Worm (Caenorhabditis elegans) whole organism, L2 larva: Measurements from ENCODE around the gene F10E9.12.

Source experiments
- C34F6.9 ChIP-seq: fragments of 150-350 bp; optimal IDR thresholded peaks from 2 replicates; lab custom pipeline; 2014; ENCODE audit warnings: missing biosample characterization, missing genetic modification characterization
- F13H6.1 ChIP-seq: sonication (generic microtip); optimal IDR thresholded peaks from 2 replicates; lab custom pipeline; 2016; ENCODE audit warnings: missing genetic modification characterization, missing compliant biosample characterization
- R02D3.7 ChIP-seq: fragments of 150-350 bp; optimal IDR thresholded peaks from 2 replicates; lab custom pipeline; 2014; ENCODE audit warnings: missing biosample characterization, missing genetic modification characterization
- Y55F3AM.14 ChIP-seq: fragments of 200-800 bp; sonication (Bioruptor generic); optimal IDR thresholded peaks from 2 replicates; lab custom pipeline; 2018; ENCODE audit warnings: mild to moderate bottlenecking, missing genetic modification characterization, missing compliant biosample characterization
- ZK546.5 ChIP-seq: sonication (generic microtip); optimal IDR thresholded peaks from 2 replicates; lab custom pipeline; 2017; ENCODE audit warnings: missing biosample characterization, missing genetic modification characterization
- alr-1 ChIP-seq: fragments of 150-350 bp; optimal IDR thresholded peaks from 2 replicates; lab custom pipeline; 2014; ENCODE audit warnings: missing biosample characterization, missing genetic modification characterization
- aly-2 ChIP-seq: fragments of 150-350 bp; optimal IDR thresholded peaks from 2 replicates; lab custom pipeline; 2014; ENCODE audit warnings: missing biosample characterization, missing genetic modification characterization
- ama-1 ChIP-seq: fragments of 150-350 bp; optimal IDR thresholded peaks from 2 replicates; lab custom pipeline; 2018; ENCODE audit warnings: inconsistent platforms
- blmp-1 ChIP-seq: sonication (generic microtip); optimal IDR thresholded peaks from 2 replicates; lab custom pipeline; 2017; ENCODE audit warnings: missing genetic modification characterization, mild to moderate bottlenecking, missing compliant biosample characterization, antibody characterized with exemption, moderate library complexity; ENCODE audit not compliant: insufficient read depth
- ceh-16 ChIP-seq: fragments of 150-350 bp; optimal IDR thresholded peaks from 2 replicates; lab custom pipeline; 2014; ENCODE audit warnings: missing biosample characterization, missing genetic modification characterization
- ceh-82 ChIP-seq: fragments of 150-350 bp; optimal IDR thresholded peaks from 2 replicates; lab custom pipeline; 2014; ENCODE audit warnings: missing biosample characterization, missing genetic modification characterization
- crh-2 ChIP-seq: sonication (generic microtip); optimal IDR thresholded peaks from 2 replicates; lab custom pipeline; 2017; ENCODE audit warnings: missing biosample characterization, missing genetic modification characterization
- dmd-4 ChIP-seq: sonication (generic microtip); optimal IDR thresholded peaks from 2 replicates; lab custom pipeline; 2017; ENCODE audit warnings: missing biosample characterization, missing genetic modification characterization
- egl-27 ChIP-seq: sonication (generic microtip); optimal IDR thresholded peaks from 3 replicates; lab custom pipeline; 2017; ENCODE audit warnings: missing biosample characterization, missing genetic modification reagents, missing genetic modification characterization
- elt-1 ChIP-seq: fragments of 150-350 bp; optimal IDR thresholded peaks from 2 replicates; lab custom pipeline; 2014; ENCODE audit warnings: missing biosample characterization, missing genetic modification characterization
- elt-3 ChIP-seq: sonication (generic microtip); optimal IDR thresholded peaks from 2 replicates; lab custom pipeline; 2017; ENCODE audit warnings: missing biosample characterization, missing genetic modification characterization
- fos-1 ChIP-seq: fragments of 150-350 bp; optimal IDR thresholded peaks from 2 replicates; lab custom pipeline; 2014; ENCODE audit warnings: missing biosample characterization, missing genetic modification characterization
- gmeb-1 ChIP-seq: fragments of 150-350 bp; optimal IDR thresholded peaks from 2 replicates; lab custom pipeline; 2014; ENCODE audit warnings: missing biosample characterization, missing genetic modification characterization
- lin-11 ChIP-seq: fragments of 150-350 bp; sonication (generic microtip); optimal IDR thresholded peaks from 2 replicates; lab custom pipeline; 2014; ENCODE audit warnings: missing biosample characterization, missing genetic modification characterization, inconsistent platforms, mixed read lengths
- lin-39 ChIP-seq: fragments of 150-350 bp; optimal IDR thresholded peaks from 2 replicates; lab custom pipeline; 2014; ENCODE audit warnings: missing biosample characterization, missing genetic modification reagents, missing genetic modification characterization
- lsy-2 ChIP-seq, 2 experiments: fragments of 150-350 bp in 1 of 2; sonication (generic microtip) in 1 of 2; optimal IDR thresholded peaks; 2 replicates each; lab custom pipeline; 2014 to 2017; ENCODE audit warnings: missing biosample characterization in 2 of 2, missing genetic modification characterization in 2 of 2
- mab-5 ChIP-seq: fragments of 150-350 bp; optimal IDR thresholded peaks from 2 replicates; lab custom pipeline; 2014; ENCODE audit warnings: missing biosample characterization, missing genetic modification characterization
- mdl-1 ChIP-seq, 2 experiments: fragments of 150-350 bp in 1 of 2; sonication (generic microtip) in 1 of 2; optimal IDR thresholded peaks; 2 replicates each; lab custom pipeline; 2017; ENCODE audit warnings: missing biosample characterization in 2 of 2, missing genetic modification characterization in 2 of 2
- nhr-10 ChIP-seq: sonication (generic microtip); optimal IDR thresholded peaks from 2 replicates; lab custom pipeline; 2017; ENCODE audit warnings: missing biosample characterization, missing genetic modification characterization
- nhr-12 ChIP-seq: fragments of 150-350 bp; optimal IDR thresholded peaks from 2 replicates; lab custom pipeline; 2014; ENCODE audit warnings: missing biosample characterization, missing genetic modification characterization
- nhr-21 ChIP-seq: fragments of 150-350 bp; optimal IDR thresholded peaks from 2 replicates; lab custom pipeline; 2014; ENCODE audit warnings: missing biosample characterization, missing genetic modification characterization
- nhr-23 ChIP-seq: fragments of 150-350 bp; optimal IDR thresholded peaks from 2 replicates; lab custom pipeline; 2014; ENCODE audit warnings: missing biosample characterization, missing genetic modification reagents, missing genetic modification characterization
- nhr-237 ChIP-seq: fragments of 150-350 bp; optimal IDR thresholded peaks from 2 replicates; lab custom pipeline; 2014; ENCODE audit warnings: missing biosample characterization, missing genetic modification characterization
- nhr-25 ChIP-seq: fragments of 150-350 bp; sonication (generic microtip); optimal IDR thresholded peaks from 3 replicates; lab custom pipeline; 2014; ENCODE audit warnings: missing biosample characterization, missing genetic modification characterization
- nhr-6 ChIP-seq: fragments of 150-350 bp; optimal IDR thresholded peaks from 2 replicates; lab custom pipeline; 2014; ENCODE audit warnings: missing biosample characterization, missing genetic modification characterization
- nhr-77 ChIP-seq: fragments of 150-350 bp; optimal IDR thresholded peaks from 2 replicates; lab custom pipeline; 2014; ENCODE audit warnings: missing biosample characterization, missing genetic modification characterization
- peb-1 ChIP-seq: fragments of 150-350 bp; optimal IDR thresholded peaks from 2 replicates; lab custom pipeline; 2014; ENCODE audit warnings: missing biosample characterization, missing genetic modification characterization
- sem-4 ChIP-seq: fragments of 150-350 bp; optimal IDR thresholded peaks from 2 replicates; lab custom pipeline; 2014; ENCODE audit warnings: missing biosample characterization, missing genetic modification reagents, missing genetic modification characterization
- skn-1 ChIP-seq: sonication (generic microtip); optimal IDR thresholded peaks from 2 replicates; lab custom pipeline; 2017; ENCODE audit warnings: missing biosample characterization, missing genetic modification characterization
- sma-3 ChIP-seq: sonication (generic microtip); optimal IDR thresholded peaks from 2 replicates; lab custom pipeline; 2016; ENCODE audit warnings: missing genetic modification reagents, missing genetic modification characterization, missing compliant biosample characterization
- sma-9 ChIP-seq, 2 experiments: fragments of 150-350 bp in 1 of 2; sonication (generic microtip) in 1 of 2; optimal IDR thresholded peaks; 2 replicates each; lab custom pipeline; 2014 to 2016; ENCODE audit warnings: missing genetic modification characterization in 2 of 2, mild to moderate bottlenecking in 1 of 2, missing biosample characterization in 1 of 2, missing compliant biosample characterization in 1 of 2, missing genetic modification reagents in 1 of 2, moderate library complexity in 1 of 2
- snpc-4 ChIP-seq: fragments of 150-350 bp; optimal IDR thresholded peaks from 2 replicates; lab custom pipeline; 2014; ENCODE audit warnings: missing biosample characterization, missing genetic modification characterization
- unc-39 ChIP-seq: fragments of 150-350 bp; optimal IDR thresholded peaks from 2 replicates; lab custom pipeline; 2014; ENCODE audit warnings: missing biosample characterization, missing genetic modification characterization
- unc-55 ChIP-seq: fragments of 150-350 bp; sonication (generic microtip); optimal IDR thresholded peaks from 3 replicates; lab custom pipeline; 2014; ENCODE audit warnings: missing biosample characterization, missing genetic modification reagents, missing genetic modification characterization
- unc-62 ChIP-seq: fragments of 150-350 bp; optimal IDR thresholded peaks from 2 replicates; lab custom pipeline; 2014; ENCODE audit warnings: missing biosample characterization, missing genetic modification reagents, missing genetic modification characterization
- zag-1 ChIP-seq: fragments of 150-350 bp; optimal IDR thresholded peaks from 2 replicates; lab custom pipeline; 2014; ENCODE audit warnings: missing biosample characterization, missing genetic modification characterization
- ztf-1 ChIP-seq: fragments of 200-800 bp; sonication (Bioruptor generic); conservative IDR thresholded peaks from 2 replicates; pipeline ENCODE4 v1.3.6; 2022; ENCODE audit warnings: missing genetic modification characterization, missing compliant biosample characterization
- ztf-4 ChIP-seq: fragments of 150-350 bp; optimal IDR thresholded peaks from 2 replicates; lab custom pipeline; 2014; ENCODE audit warnings: missing biosample characterization, missing genetic modification characterization

The F10E9.12 gene

DNA sequence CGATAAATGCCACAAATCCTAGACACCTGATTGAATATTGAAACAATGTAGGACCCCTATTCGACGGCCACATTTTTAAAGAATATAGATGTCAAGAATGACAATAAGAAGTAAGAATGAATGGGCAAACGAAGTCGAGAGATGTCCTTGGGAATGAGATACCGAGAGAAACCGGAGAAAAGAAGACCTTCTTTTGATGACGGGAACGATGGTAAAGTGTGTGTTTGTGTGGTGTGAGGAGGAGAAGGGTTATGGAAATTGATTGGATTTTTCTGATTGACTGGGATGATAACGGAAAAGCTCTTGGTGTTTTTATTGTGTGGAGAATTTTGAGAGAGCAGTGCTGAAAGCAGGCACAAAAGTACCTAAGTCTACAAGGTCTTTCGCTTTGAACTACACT, 44.3 kb downstream of the F10E9.12 start, which contains the start of gene R05D3.9:
Gene R05D3.9 (minus strand): TSS at position 101 of the 400 bp plus-strand sequence.
- TF ChIP-seq ZK546.5 (tag; lab: Kevin White, UChicago) (no peak), elt-1 (no peak), nhr-10 (no peak), fos-1 (no peak), nhr-25 (no peak), ama-1 (lab: Kevin White, UChicago) (no peak), elt-3 (tag; lab: Kevin White, UChicago) (no peak), sma-3 (no peak), nhr-77 (tag; lab: Kevin White, UChicago) (no peak), ceh-82 (tag; lab: Kevin White, UChicago) (no peak), mdl-1 (tag; optimal IDR thresholded peaks at IDR 0.05; lab: Kevin White, UChicago) (no peak), lin-11 (tag; lab: Kevin White, UChicago) (no peak), Y55F3AM.14 (GFP tag; lab: Kevin White, UChicago) (no peak), peb-1 (tag; lab: Kevin White, UChicago) (no peak), sma-9 (GFP tag; optimal IDR thresholded peaks at IDR 0.05; lab: Kevin White, UChicago) (no peak), sma-9 (tag; optimal IDR thresholded peaks at IDR 0.05; lab: Kevin White, UChicago) (no peak), skn-1 (tag; lab: Kevin White, UChicago) (no peak), ztf-1 (GFP tag; lab: Robert Waterston, UW) (no peak), nhr-237 (tag; lab: Kevin White, UChicago) (no peak)

DNA sequence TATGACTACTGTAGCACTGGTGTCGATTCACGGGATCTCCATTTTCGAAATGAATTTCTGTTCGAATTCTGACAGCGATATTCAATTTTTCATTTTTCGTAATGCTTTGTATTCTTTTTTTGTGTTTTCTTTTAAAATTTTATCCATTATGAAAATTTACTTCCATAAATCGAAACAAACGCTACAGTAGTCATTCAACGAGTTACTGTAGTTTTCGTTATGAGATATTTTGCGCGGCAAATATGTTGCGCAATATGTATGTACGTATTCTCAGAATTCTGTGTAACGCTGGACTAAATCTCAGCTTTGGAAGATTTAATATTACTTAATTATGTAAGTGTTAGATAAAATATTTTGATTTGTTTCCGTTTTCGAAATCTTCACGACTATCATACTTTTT, 44.8 kb downstream of the F10E9.12 start:
- no peak for TF ChIP-seq ceh-16 (tag; lab: Kevin White, UChicago)
- TF ChIP-seq mab-5 (tag; lab: Kevin White, UChicago) = no peak
- no peak for TF ChIP-seq nhr-6 (tag; lab: Kevin White, UChicago)
- TF ChIP-seq zag-1 = no peak
- TF ChIP-seq elt-1 = no peak
- no peak for TF ChIP-seq skn-1 (tag; lab: Kevin White, UChicago)
- TF ChIP-seq Y55F3AM.14 (GFP tag; lab: Kevin White, UChicago) = no peak
- TF ChIP-seq gmeb-1 = no peak
- no peak for TF ChIP-seq C34F6.9 (tag; lab: Kevin White, UChicago)
- no peak for TF ChIP-seq unc-55 (GFP tag; lab: Kevin White, UChicago)
- TF ChIP-seq ztf-1 (GFP tag; lab: Robert Waterston, UW) = no peak

DNA sequence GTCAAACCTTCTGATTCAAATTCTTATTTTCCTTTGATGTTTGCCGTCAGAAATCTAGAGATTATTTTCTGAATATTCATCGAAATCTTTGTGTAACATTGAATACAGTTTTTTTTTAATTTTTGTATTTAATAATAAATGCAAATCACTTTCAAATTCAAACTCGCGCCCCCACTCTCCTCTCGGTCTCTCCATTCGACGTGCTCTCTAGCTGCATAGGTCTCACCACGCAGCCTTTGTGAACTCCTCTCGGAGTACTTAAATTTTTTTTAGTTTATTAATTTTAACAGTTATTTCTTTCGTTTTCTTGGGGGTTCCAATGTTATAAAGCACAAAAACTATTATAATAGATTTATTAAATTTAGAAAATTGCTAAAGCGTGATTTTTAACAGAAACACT, 45.8 kb downstream of the F10E9.12 start:
- TF ChIP-seq lin-39 (tag; lab: Kevin White, UChicago) (no peak), unc-55 (GFP tag; lab: Kevin White, UChicago) (peak; percentile 16)

DNA sequence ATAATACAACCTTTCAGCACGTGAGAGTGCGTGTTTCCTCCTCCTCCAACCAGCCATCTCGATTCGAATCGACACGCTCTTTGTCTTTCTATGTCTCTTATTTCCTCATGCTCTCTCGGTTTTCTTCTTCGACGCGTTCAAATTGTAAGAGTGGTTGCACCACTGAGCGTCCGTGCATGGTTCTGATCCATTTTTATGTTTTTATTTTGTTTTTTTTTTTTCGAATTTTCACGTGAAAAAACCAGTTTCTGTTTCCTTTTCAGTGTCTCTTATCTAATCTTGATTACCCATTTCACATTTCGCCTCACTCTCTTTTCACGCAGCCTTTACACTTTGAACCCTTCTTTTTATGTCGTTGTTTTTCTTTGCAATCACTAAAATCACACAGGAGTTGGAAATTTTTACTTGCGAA, 46.5 kb downstream of the F10E9.12 start:
- TF ChIP-seq lsy-2 (tag; optimal IDR thresholded peaks at IDR 0.05; lab: Kevin White, UChicago) (peak in 1 of 2 experiments; percentile 63), lin-39 (tag; lab: Kevin White, UChicago) (no peak), lin-11 (tag; lab: Kevin White, UChicago) (no peak), fos-1 (peak; percentile 46), unc-62 (GFP tag; lab: Kevin White, UChicago) (no peak), Y55F3AM.14 (GFP tag; lab: Kevin White, UChicago) (peak; percentile 39), egl-27 (tag; lab: Kevin White, UChicago) (no peak), unc-55 (GFP tag; lab: Kevin White, UChicago) (peak; percentile 2), sem-4 (tag; lab: Kevin White, UChicago) (no peak), snpc-4 (tag; lab: Kevin White, UChicago) (no peak), nhr-21 (peak; percentile 53), C34F6.9 (tag; lab: Kevin White, UChicago) (peak; percentile 68), dmd-4 (tag; lab: Kevin White, UChicago) (no peak), peb-1 (tag; lab: Kevin White, UChicago) (no peak), crh-2 (peak; percentile 39), nhr-237 (tag; lab: Kevin White, UChicago) (no peak), F13H6.1 (tag; lab: Kevin White, UChicago) (peak; percentile 54), ceh-16 (tag; lab: Kevin White, UChicago) (no peak), sma-9 (GFP tag; optimal IDR thresholded peaks at IDR 0.05; lab: Kevin White, UChicago) (no peak), sma-9 (tag; optimal IDR thresholded peaks at IDR 0.05; lab: Kevin White, UChicago) (no peak), R02D3.7 (no peak), aly-2 (no peak), gmeb-1 (no peak), mdl-1 (tag; optimal IDR thresholded peaks at IDR 0.05; lab: Kevin White, UChicago) (peak in 1 of 2 experiments; percentile 17), ama-1 (lab: Kevin White, UChicago) (no peak), ztf-4 (tag; lab: Kevin White, UChicago) (no peak), unc-39 (tag; lab: Kevin White, UChicago) (no peak), mab-5 (tag; lab: Kevin White, UChicago) (no peak), ZK546.5 (tag; lab: Kevin White, UChicago) (no peak), elt-3 (tag; lab: Kevin White, UChicago) (no peak), alr-1 (tag; lab: Kevin White, UChicago) (no peak), nhr-6 (tag; lab: Kevin White, UChicago) (no peak), ztf-1 (GFP tag; lab: Robert Waterston, UW) (no peak), sma-3 (peak; percentile 2), nhr-10 (no peak), ceh-82 (tag; lab: Kevin White, UChicago) (no peak), nhr-12 (no peak), nhr-77 (tag; lab: Kevin White, UChicago) (no peak), zag-1 (no peak), nhr-23 (tag; lab: Kevin White, UChicago) (no peak), blmp-1 (tag; lab: Kevin White, UChicago) (peak; percentile 52)
